Fruit fly (Drosophila melanogaster): ENCODE results near the gene BG642312.

- TF ChIP-seq Sin3A (optimal IDR thresholded peaks at IDR 0.05) (no peak), psq (optimal IDR thresholded peaks at IDR 0.05) (no peak)
Observed at dm6 chr3L:6218517-6219155, 14.5 kb downstream of the BG642312 start.

All from Kc167 (cell line).